Worm (Caenorhabditis elegans) whole organism, young adult: Measurements from ENCODE around the gene ftr-1.

ENCODE experiments used
- B0261.1 ChIP-seq: sonication (generic microtip); optimal IDR thresholded peaks from 2 replicates; lab custom pipeline; 2016; ENCODE audit warnings: mild to moderate bottlenecking, missing genetic modification characterization, moderate library complexity, missing compliant biosample characterization
- B0336.3 ChIP-seq: fragments of 200-800 bp; sonication (Bioruptor generic); IDR thresholded peaks from 2 replicates; pipeline ENCODE4 v1.3.6; 2022; ENCODE audit warnings: missing genetic modification characterization, missing compliant biosample characterization
- C06A6.2 ChIP-seq: fragments of 200-800 bp; sonication (Bioruptor generic); conservative IDR thresholded peaks from 2 replicates; pipeline ENCODE4 v1.3.6; 2022; ENCODE audit warnings: missing genetic modification characterization, missing compliant biosample characterization
- F33H1.4 ChIP-seq: fragments of 200-800 bp; sonication (Bioruptor generic); IDR thresholded peaks from 2 replicates; pipeline ENCODE4 v1.3.6; 2022; ENCODE audit warnings: missing genetic modification reagents, missing genetic modification characterization, missing compliant biosample characterization
- F49E8.2 ChIP-seq: sonication (generic microtip); optimal IDR thresholded peaks from 3 replicates; lab custom pipeline; 2017; ENCODE audit warnings: missing genetic modification characterization, mild to moderate bottlenecking, missing compliant biosample characterization, antibody characterized with exemption, moderate library complexity; ENCODE audit not compliant: insufficient read depth
- F52B5.7 ChIP-seq: sonication (generic microtip); optimal IDR thresholded peaks from 2 replicates; lab custom pipeline; 2016; ENCODE audit warnings: mild to moderate bottlenecking, missing genetic modification characterization, missing compliant biosample characterization
- K11D2.4 ChIP-seq: fragments of 200-800 bp; sonication (Bioruptor generic); IDR thresholded peaks from 2 replicates; pipeline ENCODE4 v1.3.6; 2022; ENCODE audit warnings: missing genetic modification reagents, missing genetic modification characterization, missing compliant biosample characterization
- T07F8.4 ChIP-seq: sonication (generic microtip); optimal IDR thresholded peaks from 2 replicates; lab custom pipeline; 2016; ENCODE audit warnings: mild to moderate bottlenecking, missing genetic modification characterization, moderate library complexity, missing compliant biosample characterization
- Y53F4B.3 ChIP-seq: fragments of 200-800 bp; sonication (Bioruptor generic); IDR thresholded peaks from 2 replicates; pipeline ENCODE4 v1.3.6; 2022; ENCODE audit warnings: missing genetic modification reagents, missing genetic modification characterization, missing compliant biosample characterization
- Y53G8AR.9 ChIP-seq: fragments of 200-800 bp; sonication (Bioruptor generic); conservative IDR thresholded peaks from 2 replicates; pipeline ENCODE4 v1.3.6; 2022; ENCODE audit warnings: missing genetic modification reagents, missing genetic modification characterization, missing compliant biosample characterization
- Y56A3A.18 ChIP-seq: fragments of 200-800 bp; sonication (Bioruptor generic); IDR thresholded peaks from 2 replicates; pipeline ENCODE4 v1.3.6; 2022; ENCODE audit warnings: missing genetic modification reagents, missing genetic modification characterization, missing compliant biosample characterization
- Y95B8A.8 ChIP-seq: fragments of 200-800 bp; sonication (Bioruptor generic); IDR thresholded peaks from 2 replicates; pipeline ENCODE4 v1.3.6; 2022; ENCODE audit warnings: missing genetic modification reagents, missing genetic modification characterization, missing compliant biosample characterization
- ama-1 ChIP-seq, 3 experiments: fragments of 150-350 bp in 1 of 3; sonication (generic microtip) in 2 of 3; optimal IDR thresholded peaks; 2 replicates each; lab custom pipeline; 2014 to 2018; ENCODE audit warnings: missing biosample characterization in 2 of 3, missing genetic modification characterization in 2 of 3, missing genetic modification reagents in 2 of 3
- atf-7 ChIP-seq: sonication (generic microtip); optimal IDR thresholded peaks from 2 replicates; lab custom pipeline; 2017; ENCODE audit warnings: mild to moderate bottlenecking, missing genetic modification characterization, missing compliant biosample characterization
- attf-6 ChIP-seq: fragments of 200-800 bp; sonication (Bioruptor generic); IDR thresholded peaks from 2 replicates; pipeline ENCODE4 v1.3.6; 2022; ENCODE audit warnings: missing genetic modification reagents, missing genetic modification characterization, missing compliant biosample characterization
- bed-1 ChIP-seq: fragments of 200-800 bp; sonication (Bioruptor generic); IDR thresholded peaks from 2 replicates; pipeline ENCODE4 v1.3.6; 2022; ENCODE audit warnings: missing genetic modification reagents, missing genetic modification characterization, missing compliant biosample characterization
- ceh-100 ChIP-seq: fragments of 200-800 bp; sonication (Bioruptor generic); IDR thresholded peaks from 2 replicates; pipeline ENCODE4 v1.3.6; 2022; ENCODE audit warnings: missing genetic modification reagents, missing genetic modification characterization, missing compliant biosample characterization
- ceh-27 ChIP-seq: fragments of 200-800 bp; sonication (Bioruptor generic); optimal IDR thresholded peaks from 2 replicates; lab custom pipeline; 2018; ENCODE audit warnings: mild to moderate bottlenecking, missing genetic modification characterization, moderate library complexity, missing compliant biosample characterization
- ceh-40 ChIP-seq: fragments of 200-800 bp; sonication (Bioruptor generic); IDR thresholded peaks from 2 replicates; pipeline ENCODE4 v1.3.6; 2022; ENCODE audit warnings: missing genetic modification characterization, missing compliant biosample characterization
- chd-7 ChIP-seq: sonication (generic microtip); optimal IDR thresholded peaks from 2 replicates; lab custom pipeline; 2016; ENCODE audit warnings: mild to moderate bottlenecking, missing genetic modification characterization, moderate library complexity, missing compliant biosample characterization
- dox-1 ChIP-seq: fragments of 200-800 bp; sonication (Bioruptor generic); IDR thresholded peaks from 2 replicates; pipeline ENCODE4 v1.3.6; 2022; ENCODE audit warnings: missing genetic modification reagents, missing genetic modification characterization, missing compliant biosample characterization
- dpff-1 ChIP-seq: sonication (generic microtip); optimal IDR thresholded peaks from 2 replicates; lab custom pipeline; 2017; ENCODE audit warnings: mild to moderate bottlenecking, missing genetic modification characterization, missing compliant biosample characterization
- efl-1 ChIP-seq: fragments of 150-350 bp; optimal IDR thresholded peaks from 2 replicates; lab custom pipeline; 2014; ENCODE audit warnings: missing biosample characterization, missing genetic modification reagents, missing genetic modification characterization
- ekl-4 ChIP-seq: fragments of 200-800 bp; sonication (Bioruptor generic); IDR thresholded peaks from 2 replicates; pipeline ENCODE4 v1.3.6; 2022; ENCODE audit warnings: missing genetic modification reagents, missing genetic modification characterization, missing compliant biosample characterization
- fkh-3 ChIP-seq: sonication (generic microtip); optimal IDR thresholded peaks from 2 replicates; lab custom pipeline; 2016; ENCODE audit warnings: mild to moderate bottlenecking, missing genetic modification characterization, missing compliant biosample characterization
- hmg-20 ChIP-seq: fragments of 200-800 bp; sonication (Bioruptor generic); IDR thresholded peaks from 2 replicates; pipeline ENCODE4 v1.3.6; 2022; ENCODE audit warnings: missing genetic modification reagents, missing genetic modification characterization, missing compliant biosample characterization
- let-526 ChIP-seq: fragments of 200-800 bp; sonication (Bioruptor generic); IDR thresholded peaks from 2 replicates; pipeline ENCODE4 v1.3.6; 2022; ENCODE audit warnings: missing genetic modification reagents, missing genetic modification characterization, missing compliant biosample characterization
- let-607 ChIP-seq, 2 experiments: fragments of 200-800 bp in 1 of 2; sonication (Bioruptor generic) in 1 of 2; sonication (generic microtip) in 1 of 2; optimal IDR thresholded peaks; 2 replicates each; lab custom pipeline; 2016 to 2018; ENCODE audit warnings: mild to moderate bottlenecking in 2 of 2, missing compliant biosample characterization in 2 of 2, missing genetic modification characterization in 2 of 2, moderate library complexity in 2 of 2, missing genotype in 1 of 2
- lin-54 ChIP-seq: fragments of 200-800 bp; sonication (Bioruptor generic); optimal IDR thresholded peaks from 2 replicates; lab custom pipeline; 2018; ENCODE audit warnings: mild to moderate bottlenecking, missing genetic modification characterization, missing compliant biosample characterization
- madf-10 ChIP-seq: sonication (generic microtip); optimal IDR thresholded peaks from 2 replicates; lab custom pipeline; 2016; ENCODE audit warnings: mild to moderate bottlenecking, missing genetic modification characterization, missing compliant biosample characterization
- nfyb-1 ChIP-seq: fragments of 200-800 bp; sonication (Bioruptor generic); IDR thresholded peaks from 2 replicates; pipeline ENCODE4 v1.3.6; 2022; ENCODE audit warnings: missing genetic modification reagents, missing genetic modification characterization, missing compliant biosample characterization
- nhr-120 ChIP-seq: fragments of 200-800 bp; sonication (Bioruptor generic); IDR thresholded peaks from 2 replicates; pipeline ENCODE4 v1.3.6; 2022; ENCODE audit warnings: missing genetic modification characterization, missing compliant biosample characterization
- pbrm-1 ChIP-seq: fragments of 200-800 bp; sonication (Bioruptor generic); IDR thresholded peaks from 2 replicates; pipeline ENCODE4 v1.3.6; 2022; ENCODE audit warnings: missing genetic modification reagents, missing genetic modification characterization, missing compliant biosample characterization
- repo-1 ChIP-seq: sonication (generic microtip); optimal IDR thresholded peaks from 2 replicates; lab custom pipeline; 2017; ENCODE audit warnings: mild to moderate bottlenecking, missing genetic modification characterization, missing compliant biosample characterization
- rpc-1 ChIP-seq, 2 experiments: fragments of 150-350 bp in 1 of 2; sonication (generic microtip) in 1 of 2; optimal IDR thresholded peaks; 2 replicates each; lab custom pipeline; 2014 to 2018; ENCODE audit warnings: missing biosample characterization in 1 of 2, missing genetic modification characterization in 1 of 2, missing genetic modification reagents in 1 of 2, missing genotype in 1 of 2
- snpc-1.1 ChIP-seq: sonication (generic microtip); optimal IDR thresholded peaks from 2 replicates; lab custom pipeline; 2017; ENCODE audit warnings: missing genetic modification characterization, mild to moderate bottlenecking, missing compliant biosample characterization, antibody characterized with exemption, moderate library complexity, missing genotype, missing genetic modification reagents; ENCODE audit not compliant: insufficient read depth
- somi-1 ChIP-seq: fragments of 200-800 bp; sonication (Bioruptor generic); optimal IDR thresholded peaks from 2 replicates; lab custom pipeline; 2018; ENCODE audit warnings: mild to moderate bottlenecking, missing genetic modification characterization, missing compliant biosample characterization
- tbp1 ChIP-seq: fragments of 200-800 bp; sonication (Bioruptor generic); optimal IDR thresholded peaks from 2 replicates; lab custom pipeline; 2018; ENCODE audit warnings: mild to moderate bottlenecking, missing genetic modification characterization, missing compliant biosample characterization
- tbx-9 ChIP-seq: sonication (generic microtip); optimal IDR thresholded peaks from 2 replicates; lab custom pipeline; 2016; ENCODE audit warnings: borderline replicate concordance, missing genetic modification characterization, inconsistent platforms, missing compliant biosample characterization
- tlf-1 ChIP-seq: fragments of 200-800 bp; sonication (Bioruptor generic); optimal IDR thresholded peaks from 2 replicates; lab custom pipeline; 2018; ENCODE audit warnings: mild to moderate bottlenecking, missing genetic modification characterization, missing compliant biosample characterization
- zim-3 ChIP-seq: sonication (generic microtip); optimal IDR thresholded peaks from 2 replicates; lab custom pipeline; 2017; ENCODE audit warnings: mild to moderate bottlenecking, missing genetic modification characterization, moderate library complexity, missing compliant biosample characterization

Gene ftr-1

ce11 chrV:20162290-20163104, 34.3 kb upstream of the ftr-1 start (continued):
- TF ChIP-seq F52B5.7 (no peak), ama-1 (optimal IDR thresholded peaks at IDR 0.05; lab: Kevin White, UChicago) (peak; percentile 66), ama-1 (GFP tag; optimal IDR thresholded peaks at IDR 0.05; lab: Kevin White, UChicago) (no peak), somi-1 (GFP tag; lab: Kevin White, UChicago) (no peak), F49E8.2 (tag; lab: Kevin White, UChicago) (no peak), F33H1.4 (GFP tag; lab: Robert Waterston, UW) (no peak), bed-1 (GFP tag; lab: Robert Waterston, UW) (no peak), zim-3 (tag; lab: Kevin White, UChicago) (no peak), nhr-120 (GFP tag; lab: Robert Waterston, UW) (no peak), lin-54 (GFP tag; lab: Kevin White, UChicago) (peak; percentile 30), ceh-27 (no peak)

ce11 chrV:20163105-20163449, 33.7 kb upstream of the ftr-1 start:
- TF ChIP-seq hmg-20 (GFP tag; lab: Robert Waterston, UW) = 0 out of 2 replicates have a peak, but pooled peaks have one; percentile 7
- peak; percentile 76 for TF ChIP-seq ama-1 (optimal IDR thresholded peaks at IDR 0.05; lab: Kevin White, UChicago)
- TF ChIP-seq ama-1 (GFP tag; optimal IDR thresholded peaks at IDR 0.05; lab: Kevin White, UChicago) = no peak
- no peak for TF ChIP-seq snpc-1.1 (tag; lab: Kevin White, UChicago)
- TF ChIP-seq ekl-4 (GFP tag; lab: Robert Waterston, UW) = 0 out of 2 replicates have a peak, but pooled peaks have one; percentile 20
- TF ChIP-seq fkh-3 (tag; lab: Kevin White, UChicago) = no peak
- 0 out of 2 replicates have a peak, but pooled peaks have one; percentile 11 for TF ChIP-seq ceh-40 (GFP tag; lab: Robert Waterston, UW)
- TF ChIP-seq dox-1 (GFP tag; lab: Robert Waterston, UW) = peak; percentile 42; the same call in 1 of the 2 replicates
- TF ChIP-seq C06A6.2 = peak; percentile 41; the same call in 1 of the 2 replicates
- TF ChIP-seq zim-3 (tag; lab: Kevin White, UChicago) = peak; percentile 8
- no peak for TF ChIP-seq T07F8.4 (tag; lab: Kevin White, UChicago)
- TF ChIP-seq Y56A3A.18 (GFP tag; lab: Robert Waterston, UW) = peak; percentile 7; the same call in 1 of the 2 replicates
- TF ChIP-seq attf-6 (GFP tag; lab: Robert Waterston, UW) = no peak
- TF ChIP-seq tbx-9 (tag; lab: Kevin White, UChicago) = no peak
- TF ChIP-seq K11D2.4 = 0 out of 2 replicates have a peak, but pooled peaks have one; percentile 36
- no peak for TF ChIP-seq Y53F4B.3
- TF ChIP-seq Y53G8AR.9 (GFP tag; lab: Robert Waterston, UW) = peak; percentile 87
- peak; percentile 69 for TF ChIP-seq Y95B8A.8 (GFP tag; lab: Robert Waterston, UW)
- TF ChIP-seq B0336.3 (GFP tag; lab: Robert Waterston, UW) = peak; percentile 6; the same call in 1 of the 2 replicates

- TF ChIP-seq efl-1 (GFP tag; lab: Kevin White, UChicago) (no peak), nfyb-1 (peak; percentile 83; the same call in 1 of the 2 replicates), let-607 (tag; optimal IDR thresholded peaks at IDR 0.05; lab: Kevin White, UChicago) (peak; percentile 83 to 95), ceh-100 (GFP tag; lab: Robert Waterston, UW) (no peak), rpc-1 (optimal IDR thresholded peaks at IDR 0.05; lab: Kevin White, UChicago) (peak; percentile 52), rpc-1 (tag; optimal IDR thresholded peaks at IDR 0.05; lab: Kevin White, UChicago) (no peak), repo-1 (peak; percentile 0), B0261.1 (tag; lab: Kevin White, UChicago) (no peak), tlf-1 (peak; percentile 66), let-526 (GFP tag; lab: Robert Waterston, UW) (peak; percentile 36; the same call in 1 of the 2 replicates), attf-6 (GFP tag; lab: Robert Waterston, UW) (no peak), dox-1 (GFP tag; lab: Robert Waterston, UW) (peak; percentile 60; the same call in 1 of the 2 replicates), tbp1 (peak; percentile 34), chd-7 (tag; lab: Kevin White, UChicago) (peak; percentile 80), atf-7 (tag; lab: Kevin White, UChicago) (peak; percentile 95), dpff-1 (tag; lab: Kevin White, UChicago) (peak; percentile 47), pbrm-1 (GFP tag; lab: Robert Waterston, UW) (no peak), madf-10 (tag; lab: Kevin White, UChicago) (peak; percentile 70)
Observed at ce11 chrV:20164059-20164892, 32.5 kb upstream of the ftr-1 start, which contains the start of gene F19B2.5. TSS of gene F19B2.5 (minus strand) at chrV:20164165.
